Worm (Caenorhabditis elegans): ENCODE results near the gene etr-1.

DNA sequence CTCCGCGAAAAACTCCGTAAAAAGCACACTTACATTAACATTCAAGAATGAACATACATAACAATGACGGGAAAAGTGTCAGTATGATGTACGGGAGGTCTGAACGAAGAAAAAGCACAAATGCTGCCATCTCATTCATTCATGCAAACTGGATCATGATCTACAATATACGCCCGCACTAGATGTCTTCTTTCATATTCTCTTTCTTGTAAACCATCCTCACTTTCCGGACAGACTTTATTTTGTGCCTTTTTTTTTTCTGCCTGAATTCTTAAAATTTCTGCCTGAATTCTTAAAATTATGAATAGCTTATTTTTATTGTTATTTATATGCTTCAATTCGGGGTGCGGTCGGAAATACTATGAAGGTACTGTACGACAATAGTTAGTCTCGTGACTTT is 27.0 kb upstream of the etr-1 start, which contains the start of gene K10B4.1:
- no peak for TF ChIP-seq nhr-11 (tag; optimal IDR thresholded peaks at IDR 0.05)
- TF ChIP-seq unc-62 (GFP tag; optimal IDR thresholded peaks at IDR 0.05): no peak
- TF ChIP-seq tbx-2 (tag; optimal IDR thresholded peaks at IDR 0.05): no peak

All from whole organism, L3 larva.